Fruit fly (Drosophila melanogaster): ENCODE measurements around the gene Trs20.

DNA sequence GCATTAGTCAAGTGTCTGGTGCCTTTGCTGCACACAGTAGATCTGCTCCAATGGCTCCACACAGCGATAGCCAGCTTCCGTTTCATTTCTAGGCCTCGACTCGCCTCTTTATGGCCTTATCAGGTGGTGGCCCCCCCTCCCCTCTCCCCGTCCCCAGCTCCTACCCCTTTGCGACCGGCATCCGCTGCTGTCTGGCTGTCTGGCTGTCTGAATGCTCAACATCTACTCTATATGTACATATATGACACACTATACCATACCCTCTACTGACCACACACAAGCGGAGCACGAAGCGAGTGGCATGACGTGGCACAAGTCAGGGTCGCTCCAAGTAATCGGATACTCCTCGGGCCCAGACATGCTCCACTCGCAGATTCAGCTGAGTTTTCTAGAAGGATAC, 26.9 kb upstream of the Trs20 start:
- peak; percentile 50 for TF ChIP-seq cic (GFP tag; optimal IDR thresholded peaks at IDR 0.05)
- TF ChIP-seq CG33017 (tag; optimal IDR thresholded peaks at IDR 0.05), result no peak
- no peak for TF ChIP-seq Mnt (GFP tag; optimal IDR thresholded peaks at IDR 0.05)
- TF ChIP-seq bab1 (GFP tag; optimal IDR thresholded peaks at IDR 0.05), result no peak
- TF ChIP-seq pad (GFP tag; optimal IDR thresholded peaks at IDR 0.05), result no peak
- TF ChIP-seq CG5204 (GFP tag; optimal IDR thresholded peaks at IDR 0.05), result no peak
- no peak for TF ChIP-seq CG7045 (GFP tag; optimal IDR thresholded peaks at IDR 0.05)
